Worm (Caenorhabditis elegans) whole organism, L4 larva: ENCODE results near the gene JC8.16.

ENCODE experiments used
- D1046.2 ChIP-seq: fragments of 200-800 bp; sonication (Bioruptor generic); IDR thresholded peaks from 2 replicates; pipeline ENCODE4 v1.3.6; 2022; ENCODE audit warnings: missing genetic modification characterization, missing compliant biosample characterization
- F10B5.3 ChIP-seq: sonication (generic microtip); optimal IDR thresholded peaks from 2 replicates; lab custom pipeline; 2016; ENCODE audit warnings: mild to moderate bottlenecking, missing genetic modification characterization, missing compliant biosample characterization
- F37D6.2 ChIP-seq: sonication (generic microtip); optimal IDR thresholded peaks from 2 replicates; lab custom pipeline; 2016; ENCODE audit warnings: mild to moderate bottlenecking, missing genetic modification characterization, missing compliant biosample characterization
- F44E2.7 ChIP-seq: fragments of 200-800 bp; sonication (Bioruptor generic); IDR thresholded peaks from 2 replicates; pipeline ENCODE4 v2.1.2; 2022; ENCODE audit warnings: missing genetic modification characterization, missing compliant biosample characterization
- T26A8.4 ChIP-seq: fragments of 200-800 bp; sonication (Bioruptor generic); IDR thresholded peaks from 2 replicates; pipeline ENCODE4 v1.3.6; 2022; ENCODE audit warnings: missing genetic modification characterization, missing compliant biosample characterization
- aly-2 ChIP-seq: sonication (generic microtip); optimal IDR thresholded peaks from 2 replicates; lab custom pipeline; 2018; ENCODE audit warnings: missing biosample characterization, missing genetic modification characterization
- ama-1 ChIP-seq: fragments of 150-350 bp; optimal IDR thresholded peaks from 2 replicates; lab custom pipeline; 2014; ENCODE audit warnings: inconsistent platforms, mixed read lengths
- ceh-20 ChIP-seq: fragments of 200-800 bp; sonication (Bioruptor generic); IDR thresholded peaks from 2 replicates; pipeline ENCODE4 v1.3.6; 2022; ENCODE audit warnings: missing genetic modification reagents, missing genetic modification characterization, missing compliant biosample characterization
- ces-1 ChIP-seq: fragments of 150-350 bp; sonication (generic microtip); optimal IDR thresholded peaks from 4 replicates; lab custom pipeline; 2014; ENCODE audit warnings: missing biosample characterization, missing genetic modification reagents, missing genetic modification characterization
- cey-2 ChIP-seq: sonication (generic microtip); optimal IDR thresholded peaks from 3 replicates; lab custom pipeline; 2017; ENCODE audit warnings: missing genetic modification characterization, mild to moderate bottlenecking, missing compliant biosample characterization, antibody characterized with exemption, borderline replicate concordance; ENCODE audit not compliant: insufficient read depth
- daf-12 ChIP-seq: fragments of 150-350 bp; optimal IDR thresholded peaks from 2 replicates; lab custom pipeline; 2014; ENCODE audit warnings: missing biosample characterization, missing genetic modification reagents, missing genetic modification characterization
- daf-16 ChIP-seq, 3 experiments: sonication (generic microtip); optimal IDR thresholded peaks; 2 replicates each; lab custom pipeline; 2016 to 2017; ENCODE audit warnings: missing genetic modification characterization in 3 of 3, missing genetic modification reagents in 3 of 3, mild to moderate bottlenecking in 2 of 3, missing compliant biosample characterization in 2 of 3, missing biosample characterization in 1 of 3, moderate library complexity in 1 of 3
- dmd-6 ChIP-seq: fragments of 200-800 bp; sonication (Bioruptor generic); IDR thresholded peaks from 2 replicates; pipeline ENCODE4 v1.3.6; 2022; ENCODE audit warnings: missing genetic modification reagents, missing genetic modification characterization, missing compliant biosample characterization
- dmd-8 ChIP-seq: fragments of 200-800 bp; sonication (Bioruptor generic); IDR thresholded peaks from 2 replicates; pipeline ENCODE4 v1.3.6; 2022; ENCODE audit warnings: missing genetic modification characterization, missing compliant biosample characterization
- dmd-9 ChIP-seq: fragments of 200-800 bp; sonication (Bioruptor generic); IDR thresholded peaks from 2 replicates; pipeline ENCODE4 v1.3.6; 2022; ENCODE audit warnings: missing genetic modification reagents, missing genetic modification characterization, missing compliant biosample characterization
- duxl-1 ChIP-seq: sonication (generic microtip); optimal IDR thresholded peaks from 2 replicates; lab custom pipeline; 2016; ENCODE audit warnings: mild to moderate bottlenecking, missing genetic modification characterization, moderate library complexity, missing compliant biosample characterization; ENCODE audit not compliant: poor library complexity
- dve-1 ChIP-seq: sonication (generic microtip); optimal IDR thresholded peaks from 2 replicates; lab custom pipeline; 2017; ENCODE audit warnings: antibody characterized with exemption, mild to moderate bottlenecking, missing genetic modification characterization, missing compliant biosample characterization; ENCODE audit not compliant: insufficient read depth
- egl-27 ChIP-seq: sonication (generic microtip); optimal IDR thresholded peaks from 3 replicates; lab custom pipeline; 2017; ENCODE audit warnings: missing biosample characterization, missing genetic modification reagents, missing genetic modification characterization
- egl-43 ChIP-seq: fragments of 200-800 bp; sonication (Bioruptor generic); IDR thresholded peaks from 2 replicates; pipeline ENCODE4 v1.3.6; 2022; ENCODE audit warnings: missing genetic modification reagents, missing genetic modification characterization, missing compliant biosample characterization
- fkh-10 ChIP-seq: fragments of 150-350 bp; optimal IDR thresholded peaks from 2 replicates; lab custom pipeline; 2014; ENCODE audit warnings: missing biosample characterization, missing genetic modification reagents, missing genetic modification characterization
- fos-1 ChIP-seq: fragments of 150-350 bp; optimal IDR thresholded peaks from 2 replicates; lab custom pipeline; 2014; ENCODE audit warnings: missing biosample characterization, missing genetic modification characterization
- gei-8 ChIP-seq: fragments of 200-800 bp; sonication (Bioruptor generic); optimal IDR thresholded peaks from 2 replicates; lab custom pipeline; 2018; ENCODE audit warnings: mild to moderate bottlenecking, missing genetic modification characterization, missing compliant biosample characterization
- hif-1 ChIP-seq, 2 experiments: sonication (generic microtip); optimal IDR thresholded peaks; 2 replicates each; lab custom pipeline; 2016 to 2017; ENCODE audit warnings: missing compliant biosample characterization in 2 of 2, missing genetic modification characterization in 2 of 2, missing genetic modification reagents in 2 of 2, missing genotype in 2 of 2, mild to moderate bottlenecking in 1 of 2
- hlh-11 ChIP-seq: fragments of 200-800 bp; sonication (Bioruptor generic); optimal IDR thresholded peaks from 2 replicates; lab custom pipeline; 2018; ENCODE audit warnings: mild to moderate bottlenecking, missing genetic modification characterization, missing compliant biosample characterization
- hlh-30 ChIP-seq: sonication (generic microtip); optimal IDR thresholded peaks from 2 replicates; lab custom pipeline; 2017; ENCODE audit warnings: antibody characterized with exemption, mild to moderate bottlenecking, missing genetic modification characterization, missing compliant biosample characterization; ENCODE audit not compliant: insufficient read depth
- hmg-1.1 ChIP-seq: fragments of 200-800 bp; sonication (Bioruptor generic); IDR thresholded peaks from 2 replicates; pipeline ENCODE4 v1.3.6; 2022; ENCODE audit warnings: missing genetic modification reagents, missing genetic modification characterization, missing compliant biosample characterization
- lin-1 ChIP-seq: fragments of 200-800 bp; sonication (Bioruptor generic); IDR thresholded peaks from 2 replicates; pipeline ENCODE4 v1.3.6; 2022; ENCODE audit warnings: missing genetic modification reagents, missing genetic modification characterization, missing compliant biosample characterization
- lin-13 ChIP-seq: fragments of 150-350 bp; optimal IDR thresholded peaks from 2 replicates; lab custom pipeline; 2014; ENCODE audit warnings: missing biosample characterization, missing genetic modification reagents, missing genetic modification characterization
- lin-15B ChIP-seq: fragments of 150-350 bp; sonication (generic microtip); optimal IDR thresholded peaks from 3 replicates; lab custom pipeline; 2014; ENCODE audit warnings: missing biosample characterization, missing genetic modification characterization
- lin-38 ChIP-seq: fragments of 200-800 bp; sonication (Bioruptor generic); IDR thresholded peaks from 2 replicates; pipeline ENCODE4 v1.3.6; 2022; ENCODE audit warnings: missing genetic modification reagents, missing genetic modification characterization, missing compliant biosample characterization
- lir-3 ChIP-seq: sonication (generic microtip); optimal IDR thresholded peaks from 2 replicates; lab custom pipeline; 2016; ENCODE audit warnings: mild to moderate bottlenecking, missing genetic modification characterization, missing compliant biosample characterization
- mdt-29 ChIP-seq: fragments of 200-800 bp; sonication (Bioruptor generic); IDR thresholded peaks from 2 replicates; pipeline ENCODE4 v1.3.6; 2022; ENCODE audit warnings: missing genetic modification reagents, missing genetic modification characterization, missing compliant biosample characterization
- mxl-2 ChIP-seq: fragments of 200-800 bp; sonication (Bioruptor generic); conservative IDR thresholded peaks from 2 replicates; pipeline ENCODE4 v1.3.6; 2022; ENCODE audit warnings: missing genetic modification reagents, missing genetic modification characterization, missing compliant biosample characterization
- nhr-10 ChIP-seq: fragments of 150-350 bp; optimal IDR thresholded peaks from 2 replicates; lab custom pipeline; 2014; ENCODE audit warnings: missing biosample characterization, missing genetic modification characterization
- nhr-102 ChIP-seq: sonication (generic microtip); optimal IDR thresholded peaks from 2 replicates; lab custom pipeline; 2016; ENCODE audit warnings: mild to moderate bottlenecking, missing genetic modification characterization, moderate library complexity, missing compliant biosample characterization
- nhr-111 ChIP-seq: fragments of 200-800 bp; sonication (Bioruptor generic); optimal IDR thresholded peaks from 2 replicates; lab custom pipeline; 2018; ENCODE audit warnings: mild to moderate bottlenecking, missing genetic modification characterization, missing compliant biosample characterization
- nhr-237 ChIP-seq: sonication (generic microtip); optimal IDR thresholded peaks from 2 replicates; lab custom pipeline; 2017; ENCODE audit warnings: missing biosample characterization, missing genetic modification characterization
- nhr-25 ChIP-seq: sonication (generic microtip); optimal IDR thresholded peaks from 2 replicates; lab custom pipeline; 2017; ENCODE audit warnings: missing genetic modification characterization, mild to moderate bottlenecking, missing compliant biosample characterization, antibody characterized with exemption, moderate library complexity, borderline replicate concordance; ENCODE audit not compliant: insufficient read depth
- nhr-48 ChIP-seq: sonication (generic microtip); optimal IDR thresholded peaks from 2 replicates; lab custom pipeline; 2016; ENCODE audit warnings: mild to moderate bottlenecking, missing genetic modification characterization, missing compliant biosample characterization
- nhr-6 ChIP-seq: fragments of 150-350 bp; optimal IDR thresholded peaks from 2 replicates; lab custom pipeline; 2014; ENCODE audit warnings: missing biosample characterization, missing genetic modification characterization
- nhr-77 ChIP-seq: fragments of 150-350 bp; optimal IDR thresholded peaks from 2 replicates; lab custom pipeline; 2014; ENCODE audit warnings: missing biosample characterization, missing genetic modification characterization
- rbr-2 ChIP-seq: sonication (generic microtip); optimal IDR thresholded peaks from 2 replicates; lab custom pipeline; 2016; ENCODE audit warnings: missing genotype, missing genetic modification characterization, missing compliant biosample characterization
- saeg-2 ChIP-seq: fragments of 200-800 bp; sonication (Bioruptor generic); IDR thresholded peaks from 2 replicates; pipeline ENCODE4 v1.3.6; 2022; ENCODE audit warnings: missing genetic modification reagents, missing genetic modification characterization, missing compliant biosample characterization
- set-16 ChIP-seq: fragments of 200-800 bp; sonication (Bioruptor generic); IDR thresholded peaks from 2 replicates; pipeline ENCODE4 v1.3.6; 2022; ENCODE audit warnings: missing genetic modification reagents, missing genetic modification characterization, missing compliant biosample characterization
- skn-1 ChIP-seq: fragments of 150-350 bp; optimal IDR thresholded peaks from 2 replicates; lab custom pipeline; 2014; ENCODE audit warnings: missing biosample characterization, missing genetic modification characterization
- snpc-4 ChIP-seq: fragments of 150-350 bp; optimal IDR thresholded peaks from 2 replicates; lab custom pipeline; 2014; ENCODE audit warnings: missing biosample characterization, missing genetic modification characterization
- spr-3 ChIP-seq: fragments of 200-800 bp; sonication (Bioruptor generic); optimal IDR thresholded peaks from 2 replicates; lab custom pipeline; 2018; ENCODE audit warnings: mild to moderate bottlenecking, missing genetic modification characterization, missing compliant biosample characterization
- unc-130 ChIP-seq: sonication (generic microtip); optimal IDR thresholded peaks from 2 replicates; lab custom pipeline; 2016; ENCODE audit warnings: missing genetic modification reagents, missing genetic modification characterization, missing compliant biosample characterization
- zfp-3 ChIP-seq: fragments of 200-800 bp; sonication (Bioruptor generic); conservative IDR thresholded peaks from 2 replicates; pipeline ENCODE4 v1.3.6; 2022; ENCODE audit warnings: missing genetic modification reagents, missing genetic modification characterization, missing compliant biosample characterization
- zip-11 ChIP-seq: fragments of 200-800 bp; sonication (Bioruptor generic); IDR thresholded peaks from 2 replicates; pipeline ENCODE4 v1.3.6; 2022; ENCODE audit warnings: missing genetic modification characterization, missing compliant biosample characterization
- ztf-7 ChIP-seq: fragments of 150-350 bp; optimal IDR thresholded peaks from 2 replicates; lab custom pipeline; 2014; ENCODE audit warnings: missing biosample characterization, missing genetic modification characterization

The JC8.16 gene

ce11 chrIV:13297746-13298145 lies 38.8 kb downstream of the JC8.16 start, which contains the start of the genes Y67H2A.2 and micu-1 (continued):
- 0 out of 2 replicates have a peak, but pooled peaks have one; percentile 34 for TF ChIP-seq ceh-20
- TF ChIP-seq D1046.2 (GFP tag; lab: Robert Waterston, UW), result no peak
- peak; percentile 31 for TF ChIP-seq dve-1 (tag; lab: Kevin White, UChicago)
- TF ChIP-seq nhr-237 (tag; lab: Kevin White, UChicago), result no peak
- peak; percentile 45 for TF ChIP-seq hlh-30 (tag; lab: Kevin White, UChicago)
- no peak for TF ChIP-seq dmd-8
- TF ChIP-seq lir-3 (tag; lab: Kevin White, UChicago), result no peak
- no peak for TF ChIP-seq nhr-111
- peak; percentile 25; the same call in 1 of the 2 replicates for TF ChIP-seq zfp-3 (GFP tag; lab: Robert Waterston, UW)
- peak; percentile 45 for TF ChIP-seq nhr-102 (tag; lab: Kevin White, UChicago)
- TF ChIP-seq egl-43, result no peak
- no peak for TF ChIP-seq skn-1 (tag; lab: Kevin White, UChicago)
- peak; percentile 11 for TF ChIP-seq unc-130
- TF ChIP-seq daf-12 (tag; lab: Kevin White, UChicago), result no peak
- no peak for TF ChIP-seq lin-1
- TF ChIP-seq nhr-25, result no peak
- no peak for TF ChIP-seq aly-2 (tag; lab: Kevin White, UChicago)
- TF ChIP-seq ama-1 (lab: Kevin White, UChicago), result no peak
- peak; percentile 85 for TF ChIP-seq ztf-7
- TF ChIP-seq gei-8 (GFP tag; lab: Kevin White, UChicago), result no peak
- TF ChIP-seq T26A8.4 (GFP tag; lab: Robert Waterston, UW), result no peak
- peak in 1 of 2 experiments; percentile 29 for TF ChIP-seq hif-1 (tag; optimal IDR thresholded peaks at IDR 0.05; lab: Kevin White, UChicago)
- no peak for TF ChIP-seq nhr-10 (tag; lab: Kevin White, UChicago)
- peak; percentile 57 for TF ChIP-seq dmd-6 (GFP tag; lab: Robert Waterston, UW)
- peak; percentile 16 for TF ChIP-seq nhr-48 (tag; lab: Kevin White, UChicago)
- TF ChIP-seq zip-11 (GFP tag; lab: Robert Waterston, UW), result no peak
- peak; percentile 62 for TF ChIP-seq fkh-10 (GFP tag; lab: Kevin White, UChicago)
- no peak for TF ChIP-seq cey-2 (tag; lab: Kevin White, UChicago)
- TF ChIP-seq rbr-2 (tag; lab: Kevin White, UChicago), result peak; percentile 60
- no peak for TF ChIP-seq snpc-4 (tag; lab: Kevin White, UChicago)
- TF ChIP-seq nhr-77 (tag; lab: Kevin White, UChicago), result peak; percentile 18
- TF ChIP-seq set-16 (GFP tag; lab: Robert Waterston, UW), result no peak
- TF ChIP-seq saeg-2 (GFP tag; lab: Robert Waterston, UW), result no peak
- TF ChIP-seq duxl-1 (tag; lab: Kevin White, UChicago), result no peak
- no peak for TF ChIP-seq F44E2.7 (GFP tag; lab: Robert Waterston, UW)
- TF ChIP-seq hlh-11, result peak; percentile 49
- peak; percentile 70 for TF ChIP-seq hmg-1.1 (GFP tag; lab: Robert Waterston, UW)
- TF ChIP-seq dmd-9 (GFP tag; lab: Robert Waterston, UW), result no peak
- TF ChIP-seq lin-15B (tag; lab: Kevin White, UChicago), result no peak
- peak; percentile 0 for TF ChIP-seq lin-13 (GFP tag; lab: Kevin White, UChicago)
- no peak for TF ChIP-seq F10B5.3 (tag; lab: Kevin White, UChicago)
- peak; percentile 7 for TF ChIP-seq nhr-6 (tag; lab: Kevin White, UChicago)
- TF ChIP-seq mxl-2 (GFP tag; lab: Robert Waterston, UW), result no peak
- TF ChIP-seq egl-27 (tag; lab: Kevin White, UChicago), result no peak
- peak; percentile 24 for TF ChIP-seq ces-1 (GFP tag; lab: Kevin White, UChicago)
- no peak for TF ChIP-seq daf-16 (GFP tag; optimal IDR thresholded peaks at IDR 0.05; lab: Kevin White, UChicago)
- TF ChIP-seq daf-16 (tag; optimal IDR thresholded peaks at IDR 0.05; lab: Kevin White, UChicago), result peak; percentile 20
- TF ChIP-seq spr-3, result peak; percentile 41
- no peak for TF ChIP-seq fos-1 (tag; lab: Kevin White, UChicago)
- peak; percentile 5 for TF ChIP-seq F37D6.2
- TF ChIP-seq mdt-29 (GFP tag; lab: Robert Waterston, UW), result no peak
- peak; percentile 99 for TF ChIP-seq lin-38 (GFP tag; lab: Robert Waterston, UW)
